Fruit fly (Drosophila melanogaster) whole organism, embryonic: Measurements from ENCODE around the gene CG43814.

ENCODE experiments used
- Aef1 ChIP-seq: fragments of 200-800 bp; sonication (Bioruptor generic); IDR thresholded peaks from 3 replicates; pipeline ENCODE4 v1.3.6; 2022; ENCODE audit warnings: missing biosample characterization, missing genetic modification characterization
- Bgb ChIP-seq: fragments of 200-800 bp; sonication (Bioruptor generic); IDR thresholded peaks from 2 replicates; pipeline ENCODE4 v1.3.6; 2022; ENCODE audit warnings: missing biosample characterization, missing genetic modification characterization; ENCODE audit not compliant: partially characterized antibody
- CG10543 ChIP-seq: fragments of 200-800 bp; sonication (Bioruptor generic); optimal IDR thresholded peaks from 3 replicates; lab custom pipeline; 2017; ENCODE audit warnings: missing biosample characterization, mild to moderate bottlenecking, missing genetic modification characterization, moderate library complexity
- CG13424 ChIP-seq: fragments of 200-800 bp; sonication (Bioruptor generic); optimal IDR thresholded peaks from 2 replicates; lab custom pipeline; 2019; ENCODE audit warnings: missing biosample characterization, mild to moderate bottlenecking, missing genetic modification characterization, moderate library complexity
- CG14710 ChIP-seq: fragments of 200-800 bp; sonication (Bioruptor generic); optimal IDR thresholded peaks from 3 replicates; lab custom pipeline; 2019; ENCODE audit warnings: missing biosample characterization, mild to moderate bottlenecking, missing genetic modification characterization, moderate library complexity
- CG14860 ChIP-seq: fragments of 200-800 bp; sonication (Bioruptor generic); IDR thresholded peaks from 3 replicates; pipeline ENCODE4 v1.3.6; 2022; ENCODE audit warnings: missing biosample characterization, missing genetic modification characterization; ENCODE audit not compliant: partially characterized antibody
- CG15011 ChIP-seq: fragments of 200-800 bp; sonication (Bioruptor generic); optimal IDR thresholded peaks from 3 replicates; lab custom pipeline; 2018; ENCODE audit warnings: missing biosample characterization, mild to moderate bottlenecking, missing genetic modification characterization
- CG17385 ChIP-seq: fragments of 200-800 bp; sonication (Bioruptor generic); optimal IDR thresholded peaks from 3 replicates; lab custom pipeline; 2018; ENCODE audit warnings: missing biosample characterization, mild to moderate bottlenecking, missing genetic modification characterization
- CG17568 ChIP-seq: fragments of 200-800 bp; sonication (Bioruptor generic); optimal IDR thresholded peaks from 2 replicates; lab custom pipeline; 2018; ENCODE audit warnings: missing biosample characterization, mild to moderate bottlenecking, missing genetic modification characterization, moderate library complexity
- CG17802 ChIP-seq: fragments of 200-800 bp; sonication (Bioruptor generic); optimal IDR thresholded peaks from 2 replicates; lab custom pipeline; 2018; ENCODE audit warnings: missing biosample characterization, mild to moderate bottlenecking, missing genetic modification characterization, moderate library complexity
- CG2129 ChIP-seq: fragments of 200-800 bp; sonication (Bioruptor generic); IDR thresholded peaks from 2 replicates; pipeline ENCODE4 v1.3.6; 2022; ENCODE audit warnings: missing biosample characterization, missing genetic modification characterization; ENCODE audit not compliant: partially characterized antibody
- CG32767 ChIP-seq: fragments of 200-800 bp; sonication (Bioruptor generic); IDR thresholded peaks from 2 replicates; pipeline ENCODE4 v1.3.6; 2022; ENCODE audit warnings: missing biosample characterization, missing genetic modification characterization
- CG33213 ChIP-seq: fragments of 200-800 bp; sonication (Bioruptor generic); optimal IDR thresholded peaks from 3 replicates; lab custom pipeline; 2016; ENCODE audit warnings: missing biosample characterization, missing genetic modification characterization
- CG3995 ChIP-seq: fragments of 200-800 bp; sonication (Bioruptor generic); optimal IDR thresholded peaks from 3 replicates; lab custom pipeline; 2016; ENCODE audit warnings: missing biosample characterization, missing genetic modification characterization
- CG5953 ChIP-seq: fragments of 200-800 bp; sonication (Bioruptor generic); IDR thresholded peaks from 2 replicates; pipeline ENCODE4 v1.3.6; 2022; ENCODE audit warnings: missing biosample characterization, missing genetic modification characterization
- CG8290 ChIP-seq, 3 experiments: fragments of 200-800 bp; sonication (Bioruptor generic); optimal IDR thresholded peaks; 2 replicates each; lab custom pipeline; 2016 to 2019; ENCODE audit warnings: missing biosample characterization in 3 of 3, missing genetic modification characterization in 3 of 3, mild to moderate bottlenecking in 2 of 3, moderate library complexity in 1 of 3
- CG8924 ChIP-seq: fragments of 200-800 bp; optimal IDR thresholded peaks from 3 replicates; lab custom pipeline; 2019; ENCODE audit warnings: missing biosample characterization, mild to moderate bottlenecking, missing genetic modification characterization, moderate library complexity
- CG9215 ChIP-seq: fragments of 200-800 bp; sonication (Bioruptor generic); IDR thresholded peaks from 2 replicates; pipeline ENCODE4 v1.3.6; 2022; ENCODE audit warnings: missing biosample characterization, missing genetic modification characterization
- Ets65A ChIP-seq: fragments of 200-800 bp; sonication (Bioruptor generic); peaks from one replicate; lab custom pipeline; 2016; ENCODE audit warnings: missing biosample characterization, missing genetic modification characterization
- MESR4 ChIP-seq: fragments of 200-800 bp; sonication (Bioruptor generic); optimal IDR thresholded peaks from 2 replicates; lab custom pipeline; 2018; ENCODE audit warnings: missing biosample characterization, mild to moderate bottlenecking, missing genetic modification characterization, moderate library complexity
- Oli ChIP-seq: fragments of 200-800 bp; sonication (Bioruptor generic); optimal IDR thresholded peaks from 2 replicates; lab custom pipeline; 2018; ENCODE audit warnings: missing biosample characterization, mild to moderate bottlenecking, missing genetic modification characterization, moderate library complexity
- abd-A ChIP-seq: fragments of 200-800 bp; sonication (Bioruptor generic); optimal IDR thresholded peaks from 3 replicates; lab custom pipeline; 2019; ENCODE audit warnings: missing biosample characterization, mild to moderate bottlenecking, missing genetic modification characterization, moderate library complexity
- al ChIP-seq: fragments of 200-800 bp; sonication (Bioruptor generic); IDR thresholded peaks from 2 replicates; pipeline ENCODE4 v1.3.6; 2022; ENCODE audit warnings: missing biosample characterization, missing genetic modification characterization
- ash1 ChIP-seq: fragments of 200-800 bp; sonication (Bioruptor generic); optimal IDR thresholded peaks from 2 replicates; lab custom pipeline; 2018; ENCODE audit warnings: missing biosample characterization, mild to moderate bottlenecking, missing genetic modification characterization
- chm ChIP-seq: fragments of 200-800 bp; sonication (Bioruptor generic); IDR thresholded peaks from 2 replicates; pipeline ENCODE4 v1.3.6; 2022; ENCODE audit warnings: missing biosample characterization, missing genetic modification characterization
- corto ChIP-seq: fragments of 200-800 bp; sonication (Bioruptor generic); optimal IDR thresholded peaks from 2 replicates; lab custom pipeline; 2016; ENCODE audit warnings: missing biosample characterization, mild to moderate bottlenecking, missing genetic modification characterization, moderate library complexity
- crp ChIP-seq, 2 experiments: fragments of 200-800 bp; sonication (Bioruptor generic); optimal IDR thresholded peaks; 2 replicates in 1 of 2; 3 replicates in 1 of 2; lab custom pipeline; 2017; ENCODE audit warnings: missing biosample characterization in 2 of 2, missing genetic modification characterization in 2 of 2, mild to moderate bottlenecking in 1 of 2, moderate library complexity in 1 of 2
- dan ChIP-seq: fragments of 200-800 bp; sonication (Bioruptor generic); IDR thresholded peaks from 2 replicates; pipeline ENCODE4 v1.3.6; 2022; ENCODE audit warnings: missing biosample characterization, missing genetic modification characterization
- dimm ChIP-seq: fragments of 200-800 bp; sonication (Bioruptor generic); IDR thresholded peaks from 2 replicates; pipeline ENCODE4 v1.3.6; 2022; ENCODE audit warnings: missing biosample characterization, missing genetic modification characterization
- dmrt99B ChIP-seq: fragments of 200-800 bp; sonication (Bioruptor generic); optimal IDR thresholded peaks from 2 replicates; lab custom pipeline; 2018; ENCODE audit warnings: missing biosample characterization, mild to moderate bottlenecking, missing genetic modification characterization, moderate library complexity
- fd102C ChIP-seq: fragments of 200-800 bp; sonication (Bioruptor generic); optimal IDR thresholded peaks from 2 replicates; lab custom pipeline; 2018; ENCODE audit warnings: missing biosample characterization, mild to moderate bottlenecking, missing genetic modification characterization, moderate library complexity
- fd64A ChIP-seq: fragments of 200-800 bp; sonication (Bioruptor generic); optimal IDR thresholded peaks from 3 replicates; lab custom pipeline; 2018; ENCODE audit warnings: missing biosample characterization, mild to moderate bottlenecking, missing genetic modification characterization
- hb ChIP-seq: fragments of 200-800 bp; sonication (Bioruptor generic); IDR thresholded peaks from 3 replicates; pipeline ENCODE4 v1.3.6; 2022; ENCODE audit warnings: missing biosample characterization, missing genetic modification characterization; ENCODE audit not compliant: partially characterized antibody
- inv ChIP-seq: fragments of 200-800 bp; sonication (Bioruptor generic); IDR thresholded peaks from 2 replicates; pipeline ENCODE4 v1.3.6; 2022; ENCODE audit warnings: missing biosample characterization, missing genetic modification characterization; ENCODE audit not compliant: partially characterized antibody
- klu ChIP-seq: fragments of 200-800 bp; sonication (Bioruptor generic); IDR thresholded peaks from 2 replicates; pipeline ENCODE4 v1.3.6; 2022; ENCODE audit warnings: missing biosample characterization, missing genetic modification characterization
- mld ChIP-seq: fragments of 200-800 bp; sonication (Bioruptor generic); IDR thresholded peaks from 3 replicates; pipeline ENCODE4 v1.3.6; 2022; ENCODE audit warnings: missing biosample characterization, missing genetic modification characterization; ENCODE audit not compliant: partially characterized antibody
- pfk ChIP-seq: fragments of 200-800 bp; sonication (Bioruptor generic); optimal IDR thresholded peaks from 2 replicates; lab custom pipeline; 2018; ENCODE audit warnings: missing biosample characterization, mild to moderate bottlenecking, missing genetic modification characterization, moderate library complexity
- pita ChIP-seq: fragments of 200-800 bp; sonication (Bioruptor generic); optimal IDR thresholded peaks from 2 replicates; lab custom pipeline; 2017; ENCODE audit warnings: missing biosample characterization, mild to moderate bottlenecking, missing genetic modification characterization
- pros ChIP-seq: fragments of 200-800 bp; sonication (Bioruptor generic); optimal IDR thresholded peaks from 3 replicates; lab custom pipeline; 2019; ENCODE audit warnings: missing biosample characterization, mild to moderate bottlenecking, missing genetic modification characterization, moderate library complexity
- ranshi ChIP-seq: fragments of 200-800 bp; sonication (Bioruptor generic); IDR thresholded peaks from 2 replicates; pipeline ENCODE4 v1.3.6; 2022; ENCODE audit warnings: missing biosample characterization, missing genetic modification characterization
- slou ChIP-seq: fragments of 200-800 bp; sonication (Bioruptor generic); optimal IDR thresholded peaks from 3 replicates; lab custom pipeline; 2016; ENCODE audit warnings: missing biosample characterization, missing genetic modification characterization
- slp2 ChIP-seq: fragments of 200-800 bp; sonication (Bioruptor generic); optimal IDR thresholded peaks from 2 replicates; lab custom pipeline; 2016; ENCODE audit warnings: missing biosample characterization, missing genetic modification characterization
- sna ChIP-seq: fragments of 200-800 bp; sonication (Bioruptor generic); IDR thresholded peaks from 2 replicates; pipeline ENCODE4 v1.3.6; 2022; ENCODE audit warnings: missing biosample characterization, missing genetic modification characterization; ENCODE audit not compliant: partially characterized antibody
- trem ChIP-seq: fragments of 200-800 bp; optimal IDR thresholded peaks from 3 replicates; lab custom pipeline; 2019; ENCODE audit warnings: missing biosample characterization, mild to moderate bottlenecking, missing genetic modification characterization, moderate library complexity
- twi ChIP-seq: fragments of 200-800 bp; optimal IDR thresholded peaks from 2 replicates; lab custom pipeline; 2019; ENCODE audit warnings: missing biosample characterization, mild to moderate bottlenecking, missing genetic modification characterization, moderate library complexity
- unc-4 ChIP-seq: fragments of 200-800 bp; sonication (Bioruptor generic); IDR thresholded peaks from 2 replicates; pipeline ENCODE4 v1.3.6; 2022; ENCODE audit warnings: missing biosample characterization, missing genetic modification characterization; ENCODE audit not compliant: partially characterized antibody

Gene CG43814

dm6 chr2L:18830587-18831528 lies 25.7 kb upstream of the CG43814 start, which contains the start of the genes CG17597 and ScpX (continued):
- TF ChIP-seq pita (peak; percentile 33), CG14710 (tag; lab: Kevin White, UChicago) (peak; percentile 82), sna (GFP tag; lab: Robert Waterston, UW) (0 out of 2 replicates have a peak, but pooled peaks have one; percentile 77), al (GFP tag; lab: Robert Waterston, UW) (no peak; the same call in 1 of the 2 replicates), CG2129 (GFP tag; lab: Robert Waterston, UW) (peak; percentile 52), CG14860 (GFP tag; lab: Robert Waterston, UW) (peak; percentile 84), abd-A (tag; lab: Kevin White, UChicago) (no peak), CG8924 (peak; percentile 56), slp2 (GFP tag; lab: Kevin White, UChicago) (peak; percentile 20), crp (GFP tag; optimal IDR thresholded peaks at IDR 0.05; lab: Kevin White, UChicago) (no peak), CG15011 (GFP tag; lab: Kevin White, UChicago) (peak; percentile 39), CG13424 (tag; lab: Kevin White, UChicago) (peak; percentile 67), klu (GFP tag; lab: Robert Waterston, UW) (no peak), slou (GFP tag; lab: Kevin White, UChicago) (peak; percentile 70), dan (GFP tag; lab: Robert Waterston, UW) (no peak), CG17568 (GFP tag; lab: Kevin White, UChicago) (peak; percentile 20), CG33213 (GFP tag; lab: Kevin White, UChicago) (peak; percentile 31), dmrt99B (peak; percentile 50), CG17385 (GFP tag; lab: Kevin White, UChicago) (peak; percentile 52), fd102C (GFP tag; lab: Kevin White, UChicago) (peak; percentile 47), CG8290 (GFP tag; optimal IDR thresholded peaks at IDR 0.05; lab: Kevin White, UChicago) (peak; percentile 53), CG8290 (tag; optimal IDR thresholded peaks at IDR 0.05; lab: Kevin White, UChicago) (peak; percentile 1 to 58), chm (GFP tag; lab: Robert Waterston, UW) (no peak), CG17802 (tag; lab: Kevin White, UChicago) (peak; percentile 48), hb (peak; percentile 78), inv (peak; percentile 65), corto (no peak), trem (tag; lab: Kevin White, UChicago) (peak; percentile 64), dimm (GFP tag; lab: Robert Waterston, UW) (no peak), mld (GFP tag; lab: Robert Waterston, UW) (peak; percentile 90), CG32767 (GFP tag; lab: Robert Waterston, UW) (no peak), CG9215 (GFP tag; lab: Robert Waterston, UW) (peak; percentile 64), CG3995 (peak; percentile 24), Ets65A (GFP tag; lab: Kevin White, UChicago) (peak; percentile 93), twi (tag; lab: Kevin White, UChicago) (peak; percentile 54), fd64A (GFP tag; lab: Kevin White, UChicago) (no peak), ash1 (GFP tag; lab: Kevin White, UChicago) (no peak), pros (GFP tag; lab: Kevin White, UChicago) (no peak), pfk (GFP tag; lab: Kevin White, UChicago) (peak; percentile 16), CG5953 (GFP tag; lab: Robert Waterston, UW) (no peak), CG10543 (GFP tag; lab: Kevin White, UChicago) (peak; percentile 63), ranshi (GFP tag; lab: Robert Waterston, UW) (peak; percentile 28; the same call in 1 of the 2 replicates), Oli (tag; lab: Kevin White, UChicago) (peak; percentile 58), Bgb (GFP tag; lab: Robert Waterston, UW) (peak; percentile 90), MESR4 (GFP tag; lab: Kevin White, UChicago) (peak; percentile 74), unc-4 (GFP tag; lab: Robert Waterston, UW) (peak; percentile 84), Aef1 (GFP tag; lab: Robert Waterston, UW) (0 out of 3 replicates have a peak, but pooled peaks have one; percentile 21)
